Fruit fly (Drosophila melanogaster) whole organism, larva: Measurements from ENCODE around the gene TTLL6B.

Source experiments
- noc ChIP-seq: fragments of 200-800 bp; sonication (Bioruptor generic); optimal IDR thresholded peaks from 3 replicates; lab custom pipeline; 2019; ENCODE audit warnings: missing biosample characterization, mild to moderate bottlenecking, missing genetic modification characterization, moderate library complexity

TTLL6B gene

DNA sequence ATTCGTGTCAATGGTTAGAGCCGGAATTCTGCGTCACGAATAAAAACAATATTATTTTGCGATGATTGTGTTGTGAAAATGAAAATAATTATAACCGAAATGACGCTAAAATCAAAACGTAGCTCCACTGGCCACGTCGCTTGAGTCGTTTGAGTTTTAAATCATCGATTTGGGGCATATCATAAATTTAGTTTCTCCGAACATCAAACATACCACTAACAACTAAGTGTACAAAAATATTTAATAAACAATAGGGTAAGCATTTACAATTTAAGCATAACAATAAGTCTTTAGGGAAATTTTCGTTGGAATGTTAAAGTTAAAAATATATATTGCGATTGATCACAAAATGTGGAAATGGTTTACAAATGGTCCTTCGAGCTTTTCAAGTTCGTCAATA is at the start of gene TTLL6B, which contains the start of gene TfIIA-L:
Gene TTLL6B, minus strand, starts transcription at position 101 of the 400 bp plus-strand sequence.
Gene TfIIA-L, plus strand, starts transcription at position 206 of the 400 bp plus-strand sequence.
- TF ChIP-seq noc, result no peak

DNA sequence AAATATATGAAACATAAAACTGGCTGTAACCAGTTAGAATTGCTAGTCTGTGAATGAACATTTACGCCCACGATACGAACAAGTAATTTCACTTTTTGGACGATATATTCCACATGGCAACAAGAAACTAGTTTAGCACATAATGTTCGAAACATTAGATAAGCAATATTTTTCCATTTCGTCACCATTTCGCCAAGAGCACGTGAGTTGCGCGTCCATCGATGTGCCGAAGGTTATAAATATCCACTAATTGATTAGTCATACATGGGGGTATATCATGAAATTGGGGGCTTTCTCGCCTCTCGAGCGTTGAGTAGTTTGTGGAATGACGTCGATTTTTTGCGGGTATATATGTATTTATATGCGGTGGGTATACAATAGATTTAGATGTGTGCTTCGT is 43.3 kb upstream of the TTLL6B start:
- TF ChIP-seq noc, result no peak

DNA sequence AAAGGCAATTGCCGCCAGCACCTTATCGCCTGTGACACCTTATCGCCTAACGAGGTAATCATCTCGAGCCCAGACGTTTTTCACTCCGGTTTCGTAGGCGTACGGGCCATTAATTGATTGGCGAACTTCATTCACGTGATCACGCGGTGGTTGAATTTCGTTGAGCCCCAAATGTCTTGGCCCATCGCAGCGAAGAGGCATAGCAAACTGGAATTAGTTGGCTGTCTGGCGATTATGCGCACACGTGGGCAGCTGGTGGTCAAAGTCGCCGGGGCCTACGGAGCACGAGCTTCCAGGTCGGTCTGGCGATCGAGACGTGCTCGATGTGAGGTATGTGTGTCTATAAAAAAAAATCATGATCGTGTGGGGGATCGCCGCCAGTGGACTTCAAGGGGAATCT is 42.3 kb upstream of the TTLL6B start:
- TF ChIP-seq noc, result no peak

DNA sequence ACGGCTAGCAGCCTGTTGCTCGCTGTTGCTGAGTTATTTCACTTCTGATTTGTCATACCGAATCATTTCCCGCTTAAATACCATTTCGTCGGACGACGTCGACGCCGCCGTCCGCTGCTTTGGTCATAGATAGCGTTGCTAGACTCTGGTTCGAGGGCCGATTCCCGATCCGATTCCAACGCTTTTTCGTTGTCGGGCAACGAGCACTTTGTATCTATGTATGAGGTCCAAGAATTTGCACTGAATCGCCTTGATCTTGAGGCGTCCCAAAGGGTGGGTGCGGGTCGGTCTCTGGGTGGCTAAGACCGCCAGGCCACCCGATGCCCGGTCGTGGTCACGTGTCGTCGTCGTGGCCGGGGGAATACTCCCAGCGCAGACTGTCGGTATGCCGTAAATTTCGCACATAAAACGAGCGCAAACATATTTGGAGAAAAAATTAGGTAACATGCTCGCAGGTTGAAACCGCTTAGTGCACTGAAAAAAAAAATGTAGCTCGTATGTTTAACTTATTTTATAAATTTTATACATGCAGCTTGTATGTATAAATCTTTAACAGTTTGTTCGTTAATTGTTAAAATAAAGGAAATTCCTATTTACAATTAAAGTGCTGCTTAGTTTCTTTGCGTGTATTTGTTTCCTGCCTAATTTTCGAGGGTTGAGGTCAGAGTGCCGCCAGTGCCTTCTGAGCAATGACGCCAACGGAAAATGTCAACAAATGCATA is 41.5 kb upstream of the TTLL6B start, which contains the start of gene CG3348:
Gene CG3348, minus strand, starts transcription at position 51 of the 722 bp plus-strand sequence.
- peak; percentile 99 for TF ChIP-seq noc

DNA sequence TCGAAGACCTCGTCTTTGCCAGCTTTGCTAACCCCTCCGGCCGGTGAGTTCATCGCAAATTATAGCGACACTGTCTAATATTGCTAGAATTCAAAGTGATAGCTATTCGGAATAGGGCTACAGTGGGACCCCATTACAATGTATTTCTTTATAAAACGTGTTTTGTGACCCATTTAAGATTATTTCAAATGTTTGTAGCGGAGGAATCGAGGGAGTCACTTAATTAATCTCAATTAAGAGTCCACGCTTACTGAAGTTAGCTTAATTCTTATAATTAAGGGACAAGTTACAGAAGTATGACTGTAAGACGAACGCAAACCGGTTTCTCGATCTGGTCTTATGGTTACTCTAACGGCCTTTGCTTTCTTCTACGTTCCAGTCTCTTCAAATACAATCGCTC is 38.8 kb upstream of the TTLL6B start:
- TF ChIP-seq noc, result peak; percentile 88

DNA sequence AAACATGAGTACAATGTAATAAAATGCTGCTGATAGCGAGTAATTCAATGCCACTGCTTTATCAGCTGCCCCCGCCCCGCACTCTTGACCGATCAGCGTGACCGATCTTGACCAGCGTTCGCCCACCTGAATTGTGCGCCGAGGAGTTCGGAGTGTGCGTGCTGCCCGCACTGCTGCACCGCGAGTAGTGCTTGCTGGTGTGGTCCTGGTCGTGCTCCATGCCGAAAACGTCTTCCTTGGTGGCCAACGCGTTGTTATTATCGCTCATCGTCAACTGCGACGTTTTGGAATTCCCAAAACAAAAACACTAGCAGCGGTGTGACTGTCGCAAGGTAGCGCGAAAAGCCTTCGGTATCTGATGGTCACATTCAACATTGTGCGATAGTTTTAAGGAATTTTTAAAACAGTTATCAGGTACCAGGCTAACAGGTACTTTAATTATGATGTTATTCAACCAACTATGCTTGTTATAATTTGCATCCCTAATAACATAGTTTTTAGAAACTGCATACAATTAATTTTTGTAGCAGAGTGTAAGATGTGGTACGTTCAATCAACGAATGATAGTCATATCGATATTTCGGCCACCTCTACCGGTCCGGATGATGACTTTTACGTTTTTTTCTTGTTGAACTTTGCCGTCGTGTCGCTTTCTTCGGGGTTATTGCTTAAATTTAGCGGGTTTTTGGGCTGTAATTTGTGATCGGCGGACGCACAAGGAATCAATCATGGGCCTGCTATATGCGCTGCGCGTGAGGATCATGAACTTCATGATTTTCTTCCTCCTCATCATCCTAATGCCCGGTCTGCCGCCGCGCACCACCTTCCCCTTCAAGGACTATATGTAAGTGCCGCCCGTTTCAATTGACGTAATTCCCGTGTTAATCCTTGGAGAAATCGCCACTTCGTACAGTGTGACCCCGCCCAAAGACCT is 37.7 kb upstream of the TTLL6B start, which contains the start of the genes bigmax and Hmu:
Gene bigmax, minus strand, starts transcription at position 325 of the 934 bp plus-strand sequence.
Gene Hmu, plus strand, starts transcription at position 568 of the 934 bp plus-strand sequence.
- peak; percentile 73 for TF ChIP-seq noc

DNA sequence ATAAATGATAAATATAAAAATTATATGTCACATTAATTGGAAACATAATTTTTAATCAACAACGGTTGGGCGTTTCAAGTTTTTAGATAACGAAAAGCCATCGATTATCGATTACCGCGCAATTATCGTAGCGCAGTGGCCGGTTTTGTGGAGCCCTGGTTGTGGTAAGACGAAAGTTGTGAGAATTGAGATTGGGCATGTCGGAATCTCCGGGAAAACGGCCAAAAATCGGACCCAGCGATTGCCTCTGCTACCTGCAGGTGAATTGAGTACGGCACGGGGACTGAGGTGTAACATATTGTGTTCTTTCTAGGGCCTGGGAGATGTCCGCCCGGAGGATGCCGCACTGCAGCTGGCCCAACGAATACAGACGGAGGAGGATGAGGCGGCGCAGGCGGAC is 32.8 kb upstream of the TTLL6B start, which contains the start of gene CG3368:
Gene CG3368, plus strand, starts transcription at position 136 of the 400 bp plus-strand sequence.
- no peak for TF ChIP-seq noc

DNA sequence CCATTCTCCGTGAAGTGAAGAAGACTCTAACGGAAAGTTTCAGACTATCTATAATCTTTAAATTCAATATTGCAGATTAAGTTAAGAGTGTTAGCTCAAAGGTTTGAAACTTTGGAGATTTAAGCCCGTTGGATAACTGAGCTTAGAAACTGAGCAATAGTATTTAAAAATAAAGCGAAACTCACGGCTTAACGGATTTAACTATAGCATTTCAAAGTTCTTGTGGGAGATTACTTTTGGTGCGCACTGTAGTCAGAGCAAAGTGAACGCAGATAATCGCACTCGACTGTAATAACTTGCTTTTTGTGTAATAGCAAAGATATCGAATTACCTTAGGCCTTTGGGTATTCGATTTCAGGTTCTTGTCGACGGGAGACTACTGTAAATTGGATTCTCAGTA is 31.5 kb upstream of the TTLL6B start, which contains the start of gene mrt:
Gene mrt, minus strand, starts transcription at position 376 of the 400 bp plus-strand sequence.
- TF ChIP-seq noc, result peak; percentile 63

DNA sequence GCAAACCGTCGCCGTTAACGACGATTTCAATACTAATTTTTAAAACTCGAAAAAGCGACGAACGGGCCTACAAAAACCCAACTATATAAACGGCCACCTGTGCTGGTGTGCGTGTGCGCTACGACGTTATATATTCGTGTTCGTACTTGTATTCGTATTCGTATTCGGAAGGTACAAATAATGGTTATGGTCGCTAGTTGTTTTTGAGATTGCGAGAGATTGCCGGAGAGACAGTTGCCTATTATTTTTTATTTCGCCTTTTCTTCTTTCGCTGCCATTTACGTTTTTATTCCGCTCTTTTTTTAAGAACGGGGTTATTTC is 31.0 kb upstream of the TTLL6B start:
- TF ChIP-seq noc, result no peak

DNA sequence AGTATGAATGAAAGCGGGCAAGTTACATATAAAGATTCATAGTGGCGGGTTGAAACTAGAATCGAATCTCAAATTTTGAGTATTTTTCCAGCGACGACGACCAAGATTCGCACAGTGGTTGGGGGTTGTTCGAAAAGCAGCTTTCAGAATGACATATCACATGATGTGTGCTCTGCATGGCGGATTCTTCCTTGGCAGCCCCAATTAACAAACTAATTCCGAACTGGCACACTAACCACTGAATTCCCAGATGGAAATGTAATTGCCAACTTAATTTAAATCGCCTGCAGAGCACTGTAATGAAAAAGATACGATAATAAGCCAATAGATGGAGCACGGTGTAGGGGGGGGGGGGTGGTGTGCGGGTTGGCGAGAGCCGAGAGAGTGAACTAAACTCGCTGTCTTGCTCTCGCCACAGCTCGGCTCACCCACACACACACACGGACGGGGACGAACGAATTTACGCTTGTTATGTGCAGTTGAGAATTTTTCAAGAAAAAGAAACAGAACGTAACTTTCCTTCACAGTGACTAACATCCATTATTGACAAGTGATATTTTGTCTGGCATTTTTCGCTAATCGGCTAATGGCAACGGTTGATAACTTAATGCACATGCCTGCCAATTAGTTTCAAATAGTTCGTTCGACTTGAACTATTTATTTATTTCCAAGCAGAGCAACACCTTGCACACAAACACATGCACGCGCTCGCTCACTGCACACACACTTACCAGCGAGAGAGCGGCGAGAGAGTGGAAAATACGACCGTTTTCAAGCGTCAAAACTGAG is 30.4 kb upstream of the TTLL6B start:
- TF ChIP-seq noc, result peak; percentile 92

DNA sequence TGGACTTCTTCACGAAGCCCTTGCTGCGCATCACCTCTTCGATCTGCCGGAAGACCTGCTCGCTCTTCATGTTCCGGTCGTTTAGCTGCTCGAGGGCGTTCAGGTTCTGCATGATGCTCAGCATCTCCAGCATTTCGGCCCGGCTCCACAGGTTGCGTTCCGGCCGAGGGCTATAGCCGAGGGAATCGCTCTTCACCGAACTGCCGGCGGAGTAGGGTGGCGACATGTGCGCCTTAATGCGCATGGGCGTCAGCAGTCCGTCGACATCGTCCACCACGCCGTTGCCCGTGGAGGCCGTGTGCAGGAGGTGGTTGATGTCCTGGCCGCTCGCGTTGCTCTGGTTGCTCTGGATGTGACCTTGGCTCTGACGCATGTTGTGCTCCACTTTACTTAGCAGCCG is 28.7 kb upstream of the TTLL6B start:
- no peak for TF ChIP-seq noc

DNA sequence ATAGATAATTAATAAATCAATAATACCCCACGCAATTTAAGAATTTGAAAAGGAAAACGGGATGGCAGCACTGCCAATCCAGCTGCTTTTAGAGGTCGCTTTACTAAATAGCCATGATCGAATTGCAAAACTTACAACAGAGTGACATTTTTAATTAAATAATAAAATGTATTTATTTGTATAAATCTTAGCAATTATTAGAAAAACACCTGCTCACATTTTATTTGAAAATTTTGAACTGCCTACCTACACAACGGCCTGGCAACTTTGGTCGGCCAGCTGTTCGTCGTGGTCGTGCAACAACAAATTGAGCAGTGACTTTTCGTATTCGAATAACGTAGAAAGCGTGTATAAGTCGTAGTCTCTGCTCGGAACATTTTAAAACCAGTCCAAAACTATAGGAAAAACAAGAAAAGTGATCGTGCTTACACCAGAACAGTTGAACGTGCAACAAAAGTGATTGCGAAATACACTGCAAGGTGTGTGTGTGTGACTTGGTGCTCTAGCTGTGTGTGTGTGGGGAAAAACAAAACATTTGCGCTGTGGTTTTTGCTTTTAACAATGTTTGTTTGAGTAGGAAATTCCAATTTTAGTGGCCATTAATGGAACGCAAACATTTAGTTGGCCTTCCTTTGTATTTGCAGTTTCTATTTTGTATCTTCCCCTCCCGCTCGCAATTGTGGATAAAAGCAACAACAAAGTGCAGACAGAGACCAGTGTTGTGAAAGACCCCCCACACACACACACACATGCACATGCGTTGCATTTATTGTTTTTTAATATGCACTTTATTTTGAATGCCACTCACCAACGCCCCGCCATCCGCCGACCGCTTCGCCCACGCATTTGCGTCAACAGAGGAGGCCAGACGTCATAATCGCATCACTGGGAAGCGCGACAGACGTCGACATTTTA is 24.0 kb upstream of the TTLL6B start, which contains the start of gene CG5938:
Gene CG5938, plus strand, starts transcription at position 262 of the 915 bp plus-strand sequence.
- peak; percentile 24 for TF ChIP-seq noc

DNA sequence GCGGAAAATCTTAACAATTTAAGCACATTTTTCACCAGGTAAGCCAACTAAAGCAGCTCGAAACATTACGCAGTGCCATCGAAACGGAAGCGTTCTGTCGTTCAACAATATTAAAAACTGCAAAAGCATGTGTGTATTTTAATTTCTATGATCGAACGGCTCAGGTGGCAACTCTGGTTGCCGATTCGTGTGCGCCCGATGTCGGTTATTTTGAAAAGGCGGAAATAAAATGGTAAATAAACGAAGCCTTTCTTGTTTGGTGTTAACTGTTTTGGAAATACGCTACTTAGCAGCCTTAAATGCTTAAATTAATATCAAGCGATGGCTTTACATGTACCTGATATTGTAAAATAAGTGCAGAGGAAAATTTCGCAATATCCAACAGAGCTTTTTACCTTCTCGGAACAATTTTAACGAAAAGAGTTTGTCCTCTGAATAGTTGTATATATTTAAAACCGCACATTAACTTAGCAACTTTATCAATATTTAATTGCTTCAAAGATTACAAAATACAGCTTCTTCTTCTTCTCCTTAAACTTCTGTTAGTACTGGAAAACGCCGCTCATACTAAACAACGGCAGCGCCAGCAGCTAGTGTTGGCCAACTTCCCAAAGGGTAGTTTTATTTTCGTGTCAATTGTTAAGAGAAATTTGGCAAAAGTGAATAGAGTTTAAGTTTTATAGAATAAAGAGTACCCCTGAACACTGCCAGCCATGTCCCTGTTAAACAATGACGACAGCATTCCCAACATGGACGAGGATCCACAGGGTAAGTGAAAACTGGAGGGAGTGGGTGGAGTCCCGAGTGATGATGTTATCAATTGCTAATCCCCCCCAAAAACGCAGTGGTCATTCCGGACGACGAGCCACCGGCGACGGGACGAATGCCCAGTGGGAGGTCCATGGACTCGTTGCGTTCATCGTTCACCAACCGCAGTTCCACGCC is 22.6 kb upstream of the TTLL6B start, which contains the start of gene CG5934:
Gene CG5934, plus strand, starts transcription at position 588 of the 945 bp plus-strand sequence.
- peak; percentile 14 for TF ChIP-seq noc

DNA sequence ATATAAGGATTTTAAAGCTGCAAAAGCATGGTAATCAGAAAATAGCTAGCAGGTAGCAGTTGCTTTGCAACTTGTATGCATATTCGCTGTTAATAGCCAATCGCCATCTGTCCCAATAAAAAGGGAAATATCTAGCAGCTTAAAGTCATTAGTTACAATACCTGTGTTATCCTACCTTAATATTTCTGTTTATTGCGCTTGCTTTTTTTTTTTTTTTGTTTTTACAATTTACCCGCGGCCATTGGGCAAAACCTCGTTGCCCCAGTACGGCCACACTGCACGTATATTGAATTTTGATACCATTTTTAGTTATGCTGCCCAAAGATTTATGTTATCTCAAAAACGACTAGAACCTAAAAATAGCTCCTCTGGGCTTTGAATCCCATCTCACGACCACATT is 21.4 kb upstream of the TTLL6B start:
- TF ChIP-seq noc, result no peak
